Fruit fly (Drosophila melanogaster) whole organism, embryonic: Measurements from ENCODE around the gene srp.

Experiments used
- ATbp ChIP-seq: fragments of 200-800 bp; sonication (Bioruptor generic); optimal IDR thresholded peaks from 2 replicates; lab custom pipeline; 2017; ENCODE audit warnings: missing biosample characterization, mild to moderate bottlenecking, missing genetic modification characterization, missing genetic modification reagents
- Abd-B ChIP-seq: fragments of 200-800 bp; sonication (Bioruptor generic); optimal IDR thresholded peaks from 2 replicates; lab custom pipeline; 2018; ENCODE audit warnings: missing biosample characterization, mild to moderate bottlenecking, missing genetic modification characterization, moderate library complexity
- Atf3 ChIP-seq: fragments of 200-800 bp; sonication (Bioruptor generic); optimal IDR thresholded peaks from 3 replicates; lab custom pipeline; 2016; ENCODE audit warnings: missing biosample characterization, missing genetic modification characterization
- B-H1 ChIP-seq: fragments of 200-800 bp; sonication (Bioruptor generic); IDR thresholded peaks from 3 replicates; pipeline ENCODE4 v1.3.6; 2022; ENCODE audit warnings: missing biosample characterization, missing genetic modification characterization
- C15 ChIP-seq: fragments of 200-800 bp; sonication (Bioruptor generic); IDR thresholded peaks from 3 replicates; pipeline ENCODE4 v1.3.6; 2022; ENCODE audit warnings: missing biosample characterization, missing genetic modification characterization
- CG10274 ChIP-seq: fragments of 200-800 bp; sonication (Bioruptor generic); optimal IDR thresholded peaks from 3 replicates; lab custom pipeline; 2017; ENCODE audit warnings: missing biosample characterization, mild to moderate bottlenecking, missing genetic modification characterization
- CG11247 ChIP-seq: fragments of 200-800 bp; sonication (Bioruptor generic); IDR thresholded peaks from 2 replicates; pipeline ENCODE4 v1.3.6; 2022; ENCODE audit warnings: missing biosample characterization, missing genetic modification characterization
- CG12155 ChIP-seq: fragments of 200-800 bp; sonication (Bioruptor generic); optimal IDR thresholded peaks from 3 replicates; lab custom pipeline; 2016; ENCODE audit warnings: missing biosample characterization, missing genetic modification characterization
- CG1233 ChIP-seq: fragments of 200-800 bp; sonication (Bioruptor generic); optimal IDR thresholded peaks from 4 replicates; lab custom pipeline; 2018; ENCODE audit warnings: missing biosample characterization, mild to moderate bottlenecking, missing genetic modification characterization
- CG12659 ChIP-seq: fragments of 200-800 bp; sonication (Bioruptor generic); optimal IDR thresholded peaks from 3 replicates; lab custom pipeline; 2017; ENCODE audit warnings: mild to moderate bottlenecking, missing biosample characterization, missing genetic modification reagents, missing genetic modification characterization
- CG13424 ChIP-seq: fragments of 200-800 bp; sonication (Bioruptor generic); optimal IDR thresholded peaks from 2 replicates; lab custom pipeline; 2019; ENCODE audit warnings: missing biosample characterization, mild to moderate bottlenecking, missing genetic modification characterization, moderate library complexity
- CG13894 ChIP-seq: fragments of 200-800 bp; sonication (Bioruptor generic); optimal IDR thresholded peaks from 3 replicates; lab custom pipeline; 2018; ENCODE audit warnings: missing biosample characterization, mild to moderate bottlenecking, missing genetic modification characterization, moderate library complexity
- CG15269 ChIP-seq: fragments of 200-800 bp; sonication (Bioruptor generic); optimal IDR thresholded peaks from 2 replicates; lab custom pipeline; 2018; ENCODE audit warnings: missing biosample characterization, mild to moderate bottlenecking, missing genetic modification characterization, moderate library complexity
- CG16863 ChIP-seq: fragments of 200-800 bp; sonication (Bioruptor generic); optimal IDR thresholded peaks from 3 replicates; lab custom pipeline; 2016; ENCODE audit warnings: missing biosample characterization, missing genetic modification characterization
- CG18262 ChIP-seq: fragments of 200-800 bp; optimal IDR thresholded peaks from 3 replicates; lab custom pipeline; 2019; ENCODE audit warnings: missing biosample characterization, mild to moderate bottlenecking, missing genetic modification characterization, moderate library complexity
- CG2116 ChIP-seq: fragments of 200-800 bp; sonication (Bioruptor generic); optimal IDR thresholded peaks from 3 replicates; lab custom pipeline; 2018; ENCODE audit warnings: missing biosample characterization, mild to moderate bottlenecking, missing genetic modification characterization
- CG34224 ChIP-seq: fragments of 200-800 bp; sonication (Bioruptor generic); IDR thresholded peaks from 3 replicates; pipeline ENCODE4 v1.3.6; 2022; ENCODE audit warnings: missing biosample characterization, missing genetic modification characterization; ENCODE audit not compliant: partially characterized antibody
- CG4360 ChIP-seq: fragments of 200-800 bp; sonication (Bioruptor generic); IDR thresholded peaks from 2 replicates; pipeline ENCODE4 v1.3.6; 2022; ENCODE audit warnings: missing biosample characterization, missing genetic modification characterization
- CG43689 ChIP-seq: fragments of 200-800 bp; sonication (Bioruptor generic); IDR thresholded peaks from 2 replicates; pipeline ENCODE4 v1.3.6; 2022; ENCODE audit warnings: missing biosample characterization, missing genetic modification characterization
- CG5180 ChIP-seq: fragments of 200-800 bp; sonication (Bioruptor generic); optimal IDR thresholded peaks from 3 replicates; lab custom pipeline; 2017; ENCODE audit warnings: missing biosample characterization, missing genetic modification characterization, mild to moderate bottlenecking, moderate library complexity, missing genetic modification reagents
- CG5245 ChIP-seq: fragments of 200-800 bp; sonication (Bioruptor generic); optimal IDR thresholded peaks from 3 replicates; lab custom pipeline; 2016; ENCODE audit warnings: missing biosample characterization, missing genetic modification characterization
- CG6254 ChIP-seq: fragments of 200-800 bp; sonication (Bioruptor generic); optimal IDR thresholded peaks from 3 replicates; lab custom pipeline; 2017; ENCODE audit warnings: mild to moderate bottlenecking, missing biosample characterization, missing genetic modification reagents, missing genetic modification characterization
- CG6654 ChIP-seq: fragments of 200-800 bp; sonication (Bioruptor generic); optimal IDR thresholded peaks from 2 replicates; lab custom pipeline; 2017; ENCODE audit warnings: missing biosample characterization, mild to moderate bottlenecking, missing genetic modification characterization
- CG6683 ChIP-seq: fragments of 200-800 bp; sonication (Bioruptor generic); optimal IDR thresholded peaks from 2 replicates; lab custom pipeline; 2017; ENCODE audit warnings: missing biosample characterization, mild to moderate bottlenecking, missing genetic modification characterization, missing genetic modification reagents
- CG8359 ChIP-seq: fragments of 200-800 bp; sonication (Bioruptor generic); optimal IDR thresholded peaks from 2 replicates; lab custom pipeline; 2017; ENCODE audit warnings: missing biosample characterization, mild to moderate bottlenecking, missing genetic modification characterization, borderline replicate concordance
- CG9215 ChIP-seq: fragments of 200-800 bp; sonication (Bioruptor generic); IDR thresholded peaks from 2 replicates; pipeline ENCODE4 v1.3.6; 2022; ENCODE audit warnings: missing biosample characterization, missing genetic modification characterization
- CG9797 ChIP-seq: fragments of 200-800 bp; sonication (Bioruptor generic); optimal IDR thresholded peaks from 3 replicates; lab custom pipeline; 2018; ENCODE audit warnings: missing biosample characterization, mild to moderate bottlenecking, missing genetic modification characterization
- CkIIα-i1 ChIP-seq: fragments of 200-800 bp; sonication (Bioruptor generic); IDR thresholded peaks from 2 replicates; pipeline ENCODE4 v1.3.6; 2022; ENCODE audit warnings: missing biosample characterization, missing genetic modification characterization
- Eip74EF ChIP-seq, 2 experiments: fragments of 200-800 bp in 1 of 2; fragments of >200 bp in 1 of 2; sonication (Bioruptor generic) in 1 of 2; optimal IDR thresholded peaks; 2 replicates each; lab custom pipeline; 2017 to 2019; ENCODE audit warnings: missing biosample characterization in 2 of 2, missing genetic modification characterization in 2 of 2, mild to moderate bottlenecking in 1 of 2, moderate library complexity in 1 of 2
- Elba2 ChIP-seq: fragments of 200-800 bp; sonication (Bioruptor generic); optimal IDR thresholded peaks from 3 replicates; lab custom pipeline; 2016; ENCODE audit warnings: missing biosample characterization, missing genetic modification characterization
- Fer3 ChIP-seq: fragments of 200-800 bp; sonication (Bioruptor generic); optimal IDR thresholded peaks from 2 replicates; lab custom pipeline; 2018; ENCODE audit warnings: missing biosample characterization, mild to moderate bottlenecking, missing genetic modification characterization, moderate library complexity
- Side ChIP-seq: fragments of 200-800 bp; sonication (Bioruptor generic); optimal IDR thresholded peaks from 2 replicates; lab custom pipeline; 2016; ENCODE audit warnings: missing biosample characterization, missing genetic modification characterization
- Sry-β ChIP-seq: fragments of 200-800 bp; sonication (Bioruptor generic); optimal IDR thresholded peaks from 2 replicates; lab custom pipeline; 2018; ENCODE audit warnings: missing biosample characterization, mild to moderate bottlenecking, missing genetic modification characterization, moderate library complexity
- cad ChIP-seq: fragments of >200 bp; optimal IDR thresholded peaks from 2 replicates; lab custom pipeline; 2017; ENCODE audit warnings: missing biosample characterization, missing genetic modification characterization
- dimm ChIP-seq: fragments of 200-800 bp; sonication (Bioruptor generic); IDR thresholded peaks from 2 replicates; pipeline ENCODE4 v1.3.6; 2022; ENCODE audit warnings: missing biosample characterization, missing genetic modification characterization
- disco-r ChIP-seq: fragments of 200-800 bp; sonication (Bioruptor generic); optimal IDR thresholded peaks from 2 replicates; lab custom pipeline; 2016; ENCODE audit warnings: missing biosample characterization, missing genetic modification characterization
- dm ChIP-seq: fragments of 200-800 bp; sonication (Bioruptor generic); optimal IDR thresholded peaks from 3 replicates; lab custom pipeline; 2016; ENCODE audit warnings: missing biosample characterization, missing genetic modification characterization
- fd102C ChIP-seq: fragments of 200-800 bp; sonication (Bioruptor generic); optimal IDR thresholded peaks from 2 replicates; lab custom pipeline; 2018; ENCODE audit warnings: missing biosample characterization, mild to moderate bottlenecking, missing genetic modification characterization, moderate library complexity
- gem ChIP-seq: fragments of 200-800 bp; sonication (Bioruptor generic); optimal IDR thresholded peaks from 2 replicates; lab custom pipeline; 2019; ENCODE audit warnings: missing biosample characterization, mild to moderate bottlenecking, missing genetic modification characterization, moderate library complexity
- gsb ChIP-seq: fragments of 200-800 bp; sonication (Bioruptor generic); IDR thresholded peaks from 2 replicates; pipeline ENCODE4 v1.3.6; 2022; ENCODE audit warnings: missing biosample characterization, missing genetic modification characterization
- ham ChIP-seq: fragments of 200-800 bp; sonication (Bioruptor generic); IDR thresholded peaks from 2 replicates; pipeline ENCODE4 v1.3.6; 2022; ENCODE audit warnings: missing biosample characterization, missing genetic modification characterization
- lab ChIP-seq: fragments of 200-800 bp; sonication (Bioruptor generic); optimal IDR thresholded peaks from 3 replicates; lab custom pipeline; 2017; ENCODE audit warnings: missing biosample characterization, missing genetic modification characterization, mild to moderate bottlenecking, moderate library complexity, missing genetic modification reagents
- org-1 ChIP-seq: fragments of 200-800 bp; sonication (Bioruptor generic); optimal IDR thresholded peaks from 2 replicates; lab custom pipeline; 2017; ENCODE audit warnings: missing biosample characterization, missing genetic modification characterization
- schlank ChIP-seq: fragments of 200-800 bp; sonication (Bioruptor generic); optimal IDR thresholded peaks from 2 replicates; lab custom pipeline; 2018; ENCODE audit warnings: missing biosample characterization, mild to moderate bottlenecking, missing genetic modification characterization
- sens-2 ChIP-seq: fragments of 200-800 bp; sonication (Bioruptor generic); IDR thresholded peaks from 2 replicates; pipeline ENCODE4 v1.3.6; 2022; ENCODE audit warnings: missing biosample characterization, missing genetic modification characterization
- sima ChIP-seq: fragments of 200-800 bp; sonication (Bioruptor generic); optimal IDR thresholded peaks from 2 replicates; lab custom pipeline; 2016; ENCODE audit warnings: missing biosample characterization, missing genetic modification characterization
- slou ChIP-seq: fragments of 200-800 bp; sonication (Bioruptor generic); optimal IDR thresholded peaks from 3 replicates; lab custom pipeline; 2016; ENCODE audit warnings: missing biosample characterization, missing genetic modification characterization
- tin ChIP-seq: fragments of 200-800 bp; sonication (Bioruptor generic); optimal IDR thresholded peaks from 3 replicates; lab custom pipeline; 2016; ENCODE audit warnings: missing biosample characterization, missing genetic modification characterization
- trem ChIP-seq: fragments of 200-800 bp; optimal IDR thresholded peaks from 3 replicates; lab custom pipeline; 2019; ENCODE audit warnings: missing biosample characterization, mild to moderate bottlenecking, missing genetic modification characterization, moderate library complexity
- trh ChIP-seq: fragments of 200-800 bp; sonication (Bioruptor generic); optimal IDR thresholded peaks from 2 replicates; lab custom pipeline; 2016; ENCODE audit warnings: missing biosample characterization, missing genetic modification characterization
- zen ChIP-seq: fragments of 200-800 bp; sonication (Bioruptor generic); optimal IDR thresholded peaks from 3 replicates; lab custom pipeline; 2018; ENCODE audit warnings: missing biosample characterization, mild to moderate bottlenecking, missing genetic modification characterization, moderate library complexity
- zf30C ChIP-seq: fragments of 200-800 bp; sonication (Bioruptor generic); optimal IDR thresholded peaks from 3 replicates; lab custom pipeline; 2018; ENCODE audit warnings: missing biosample characterization, mild to moderate bottlenecking, missing genetic modification characterization

Gene srp

DNA sequence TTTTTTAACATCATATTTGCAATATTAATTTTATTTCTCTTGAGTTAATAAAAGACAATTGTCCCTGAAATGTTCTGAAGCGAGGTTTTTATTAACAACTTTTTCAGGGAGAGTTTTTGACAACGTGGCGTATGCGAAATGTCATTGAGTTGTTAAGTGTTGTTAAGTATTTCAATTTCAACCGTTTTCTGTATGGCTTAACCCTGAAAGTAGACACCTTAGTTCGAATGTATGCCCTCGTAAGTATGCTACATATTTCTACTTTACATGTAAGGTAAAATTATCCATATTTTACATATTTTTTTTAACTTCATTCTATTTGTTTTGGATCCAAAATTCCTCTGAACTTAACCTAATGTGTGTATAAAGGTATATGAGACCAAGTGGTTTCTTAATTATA, 18.1 kb downstream of the srp start (continued):
- TF ChIP-seq dimm (GFP tag; lab: Robert Waterston, UW): no peak
- no peak for TF ChIP-seq CG11247
- no peak for TF ChIP-seq CG43689 (GFP tag; lab: Robert Waterston, UW)
- no peak for TF ChIP-seq Fer3 (tag; lab: Kevin White, UChicago)
- peak; percentile 41 for TF ChIP-seq trem (tag; lab: Kevin White, UChicago)
- no peak for TF ChIP-seq Elba2 (GFP tag; lab: Kevin White, UChicago)
- TF ChIP-seq fd102C: peak; percentile 47
- TF ChIP-seq CG5180 (GFP tag; lab: Kevin White, UChicago): no peak
- no peak for TF ChIP-seq CG5245 (GFP tag; lab: Kevin White, UChicago)
- no peak for TF ChIP-seq trh
- no peak for TF ChIP-seq CG13894 (tag; lab: Kevin White, UChicago)
- TF ChIP-seq org-1 (GFP tag; lab: Kevin White, UChicago): no peak
- TF ChIP-seq tin (GFP tag; lab: Kevin White, UChicago): no peak
- no peak for TF ChIP-seq ham (GFP tag; lab: Robert Waterston, UW)
- TF ChIP-seq CG2116 (GFP tag; lab: Kevin White, UChicago): no peak
- no peak for TF ChIP-seq CG4360 (GFP tag; lab: Robert Waterston, UW)
- no peak for TF ChIP-seq slou (GFP tag; lab: Kevin White, UChicago)
- peak; percentile 63 for TF ChIP-seq CG8359 (GFP tag; lab: Kevin White, UChicago)
- TF ChIP-seq CG6254 (GFP tag; lab: Kevin White, UChicago): no peak
- no peak for TF ChIP-seq CG12659 (GFP tag; lab: Kevin White, UChicago)
- TF ChIP-seq CG10274: no peak
- no peak for TF ChIP-seq CG1233 (GFP tag; lab: Kevin White, UChicago)
- no peak for TF ChIP-seq Eip74EF (GFP tag; optimal IDR thresholded peaks at IDR 0.05; lab: Kevin White, UChicago)
- no peak for TF ChIP-seq Atf3 (GFP tag; lab: Kevin White, UChicago)
- TF ChIP-seq Sry-β (GFP tag; lab: Kevin White, UChicago): no peak
- TF ChIP-seq CG15269 (tag; lab: Kevin White, UChicago): no peak
- TF ChIP-seq B-H1 (GFP tag; lab: Robert Waterston, UW): no peak
- peak; percentile 41 for TF ChIP-seq dm (GFP tag; lab: Kevin White, UChicago)
- TF ChIP-seq CG9797: no peak
- TF ChIP-seq CG16863: no peak
- TF ChIP-seq Side: no peak
- TF ChIP-seq schlank: no peak
- no peak for TF ChIP-seq CkIIα-i1 (GFP tag; lab: Robert Waterston, UW)
- TF ChIP-seq zen (tag; lab: Kevin White, UChicago): peak; percentile 60
- no peak for TF ChIP-seq zf30C
- TF ChIP-seq CG12155 (GFP tag; lab: Kevin White, UChicago): no peak
- TF ChIP-seq sima (GFP tag; lab: Kevin White, UChicago): no peak
- no peak for TF ChIP-seq disco-r (GFP tag; lab: Kevin White, UChicago)
- TF ChIP-seq C15: no peak
- TF ChIP-seq CG18262: peak; percentile 36
- TF ChIP-seq lab: no peak
- TF ChIP-seq ATbp (GFP tag; lab: Kevin White, UChicago): no peak
- no peak for TF ChIP-seq CG6683 (GFP tag; lab: Kevin White, UChicago)
- peak; percentile 81 for TF ChIP-seq CG34224 (GFP tag; lab: Robert Waterston, UW)
- no peak for TF ChIP-seq cad (GFP tag; lab: Kevin White, UChicago)
- TF ChIP-seq gsb: no peak
- TF ChIP-seq Abd-B (GFP tag; lab: Kevin White, UChicago): no peak
- no peak for TF ChIP-seq CG13424 (tag; lab: Kevin White, UChicago)
- TF ChIP-seq gem (tag; lab: Kevin White, UChicago): no peak
- no peak for TF ChIP-seq sens-2 (GFP tag; lab: Robert Waterston, UW)
- no peak for TF ChIP-seq CG6654 (GFP tag; lab: Kevin White, UChicago)
- TF ChIP-seq CG9215: no peak
